Fruit fly (Drosophila melanogaster): ENCODE results near the gene CG5555.

The CG5555 gene

DNA sequence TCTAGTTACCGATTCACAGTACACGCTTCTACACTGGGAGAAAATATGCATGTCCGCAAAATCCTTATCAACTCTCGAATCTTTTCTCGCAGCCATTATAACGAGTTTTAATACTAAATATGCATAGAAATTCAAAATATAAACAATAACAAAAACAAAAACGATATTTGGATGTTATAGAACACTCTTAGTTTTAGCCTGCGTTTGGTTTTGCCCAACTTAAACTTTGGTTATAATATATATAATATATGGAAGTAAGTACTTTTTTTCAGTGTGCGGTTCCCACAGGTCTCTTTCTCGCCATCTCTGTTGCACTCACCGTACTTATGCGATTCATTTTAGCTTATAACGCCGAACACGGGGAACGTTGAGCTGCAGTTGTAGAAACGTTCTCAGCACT is 31.4 kb upstream of the CG5555 start, which contains the start of gene cry (continued):
- TF ChIP-seq CG8119 (GFP tag; IDR thresholded peaks at IDR 0.05) = peak; percentile 90
- TF ChIP-seq fkh (GFP tag; optimal IDR thresholded peaks at IDR 0.05) = no peak
- TF ChIP-seq CG11294 (GFP tag; IDR thresholded peaks at IDR 0.05) = peak; percentile 78
- no peak for TF ChIP-seq Hr38 (GFP tag; optimal IDR thresholded peaks at IDR 0.05)
- TF ChIP-seq Eip93F (GFP tag; optimal IDR thresholded peaks at IDR 0.05) = no peak
- TF ChIP-seq svp (GFP tag) = no peak
- TF ChIP-seq CG16779 (tag; optimal IDR thresholded peaks at IDR 0.05) = peak; percentile 83
- peak; percentile 77 for TF ChIP-seq eg (GFP tag; IDR thresholded peaks at IDR 0.05)
- peak; percentile 92 for TF ChIP-seq achi (GFP tag; optimal IDR thresholded peaks at IDR 0.05)
- TF ChIP-seq Sox15 (GFP tag; optimal IDR thresholded peaks at IDR 0.05) = peak; percentile 79
- TF ChIP-seq Eip78C (GFP tag) = peak; percentile 97
- peak; percentile 89 to 95 for TF ChIP-seq ss (GFP tag; optimal IDR thresholded peaks at IDR 0.05)
- peak; percentile 80 for TF ChIP-seq cyc (GFP tag; optimal IDR thresholded peaks at IDR 0.05)
- TF ChIP-seq salr (GFP tag; optimal IDR thresholded peaks at IDR 0.05) = peak; percentile 84 to 89
- TF ChIP-seq CG10669 (GFP tag; optimal IDR thresholded peaks at IDR 0.05) = peak; percentile 92
- peak; percentile 40 for TF ChIP-seq CG6854 (GFP tag; optimal IDR thresholded peaks at IDR 0.05)
- TF ChIP-seq CG4318 (GFP tag; optimal IDR thresholded peaks at IDR 0.05) = peak; percentile 88
- peak; percentile 75 for TF ChIP-seq Gug (GFP tag; IDR thresholded peaks at IDR 0.05)
- peak; percentile 87 for TF ChIP-seq CG15336 (GFP tag; IDR thresholded peaks at IDR 0.05)
- peak; percentile 85 for TF ChIP-seq CG9139 (GFP tag; optimal IDR thresholded peaks at IDR 0.05)
- no peak for TF ChIP-seq fd85E (GFP tag; optimal IDR thresholded peaks at IDR 0.05)
- peak; percentile 74 for TF ChIP-seq Smox (GFP tag; optimal IDR thresholded peaks at IDR 0.05)
- peak; percentile 81 for TF ChIP-seq CG11902 (GFP tag; optimal IDR thresholded peaks at IDR 0.05)
- TF ChIP-seq fd59A (GFP tag; optimal IDR thresholded peaks at IDR 0.05) = peak; percentile 93
- peak; percentile 86 for TF ChIP-seq net (GFP tag; optimal IDR thresholded peaks at IDR 0.05)
- TF ChIP-seq OdsH (GFP tag; optimal IDR thresholded peaks at IDR 0.05) = peak; percentile 94

DNA sequence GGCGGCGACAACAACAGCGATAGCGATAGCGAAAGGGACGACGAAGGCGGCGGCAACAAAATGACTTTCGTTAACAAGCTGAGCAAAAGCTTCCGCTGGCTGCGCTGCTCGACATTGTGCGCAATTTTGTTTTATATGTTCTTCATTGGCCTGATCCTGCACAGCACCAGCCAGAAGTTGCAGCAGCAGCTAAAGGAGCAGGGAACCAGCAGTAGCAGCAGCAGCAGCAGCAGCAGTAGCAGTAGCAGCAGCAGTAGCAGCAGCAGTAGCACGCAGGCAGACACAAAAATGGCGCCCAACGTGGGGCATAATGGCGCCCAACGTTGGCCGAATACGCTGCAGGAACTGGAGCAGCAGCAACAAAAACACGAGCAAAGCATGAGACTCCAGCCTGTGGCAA is 9.7 kb upstream of the CG5555 start:
- TF ChIP-seq CG11902 (GFP tag; optimal IDR thresholded peaks at IDR 0.05) (no peak), CG15336 (GFP tag; IDR thresholded peaks at IDR 0.05) (no peak), CG10669 (GFP tag; optimal IDR thresholded peaks at IDR 0.05) (no peak), eg (GFP tag; IDR thresholded peaks at IDR 0.05) (no peak)

DNA sequence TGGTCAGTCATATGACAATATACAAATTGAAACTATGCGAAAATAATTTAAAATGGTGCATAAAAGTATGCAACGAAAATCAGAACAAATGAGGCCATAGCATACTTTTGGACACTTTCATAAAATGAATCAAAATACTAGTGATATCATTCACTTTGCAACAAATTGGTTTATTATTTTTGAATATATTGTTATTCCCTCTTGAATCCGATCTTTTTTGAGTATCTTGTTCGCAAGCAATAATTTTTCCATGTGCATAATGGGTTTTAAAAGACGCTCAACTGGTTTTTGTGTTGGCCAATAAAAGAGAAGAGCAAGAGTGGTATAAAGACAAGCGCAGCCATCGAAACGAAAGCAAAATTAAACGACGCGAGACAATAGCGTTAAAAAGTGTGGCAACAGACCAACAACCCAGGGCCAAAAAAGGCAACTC is 7.4 kb upstream of the CG5555 start:
- peak; percentile 58 for TF ChIP-seq dac (GFP tag; optimal IDR thresholded peaks at IDR 0.05)
- TF ChIP-seq CG7368 (GFP tag; optimal IDR thresholded peaks at IDR 0.05) = peak; percentile 73
- no peak for TF ChIP-seq Eip93F (GFP tag; optimal IDR thresholded peaks at IDR 0.05)
- peak; percentile 64 for TF ChIP-seq Ets21C (GFP tag; optimal IDR thresholded peaks at IDR 0.05)
- TF ChIP-seq fd85E (GFP tag; optimal IDR thresholded peaks at IDR 0.05) = peak; percentile 56
- TF ChIP-seq CG3919 (GFP tag; optimal IDR thresholded peaks at IDR 0.05) = peak; percentile 90
- peak; percentile 49 for TF ChIP-seq dsx (GFP tag; optimal IDR thresholded peaks at IDR 0.05; ENCODE audit: poor library complexity, severe bottlenecking)
- no peak for TF ChIP-seq CG11294 (GFP tag; IDR thresholded peaks at IDR 0.05)
- peak; percentile 61 for TF ChIP-seq spab (GFP tag; optimal IDR thresholded peaks at IDR 0.05)
- peak; percentile 74 for TF ChIP-seq Sox15 (GFP tag; optimal IDR thresholded peaks at IDR 0.05)
- TF ChIP-seq CG6792 (GFP tag; optimal IDR thresholded peaks at IDR 0.05) = peak; percentile 82
- peak; percentile 94 for TF ChIP-seq CG32006 (GFP tag; optimal IDR thresholded peaks at IDR 0.05)
- peak; percentile 86 for TF ChIP-seq pdm3 (GFP tag; optimal IDR thresholded peaks at IDR 0.05)
- TF ChIP-seq fd59A (GFP tag; optimal IDR thresholded peaks at IDR 0.05) = peak; percentile 86
- peak; percentile 76 for TF ChIP-seq vri (GFP tag; optimal IDR thresholded peaks at IDR 0.05)
- peak; percentile 85 for TF ChIP-seq acj6 (GFP tag; optimal IDR thresholded peaks at IDR 0.05)
- TF ChIP-seq OdsH (GFP tag; optimal IDR thresholded peaks at IDR 0.05) = peak; percentile 83
- peak; percentile 83 for TF ChIP-seq svp (GFP tag)
- no peak for TF ChIP-seq CG6163 (GFP tag; IDR thresholded peaks at IDR 0.05)
- TF ChIP-seq CG11902 (GFP tag; optimal IDR thresholded peaks at IDR 0.05) = peak; percentile 59
- peak; percentile 80 for TF ChIP-seq CG4318 (GFP tag; optimal IDR thresholded peaks at IDR 0.05)
- TF ChIP-seq topi (GFP tag; optimal IDR thresholded peaks at IDR 0.05) = peak; percentile 81
- TF ChIP-seq Eip75B (GFP tag; optimal IDR thresholded peaks at IDR 0.05) = peak; percentile 72
- peak; percentile 78 for TF ChIP-seq CG6854 (GFP tag; optimal IDR thresholded peaks at IDR 0.05)
- TF ChIP-seq lz (GFP tag; optimal IDR thresholded peaks at IDR 0.05) = peak; percentile 84
- peak in 1 of 2 experiments; percentile 82 for TF ChIP-seq ss (GFP tag; optimal IDR thresholded peaks at IDR 0.05)
- TF ChIP-seq CG11762 (GFP tag; optimal IDR thresholded peaks at IDR 0.05; ENCODE audit: insufficient read depth) = peak; percentile 66
- peak; percentile 68 for TF ChIP-seq CG1621 (tag; optimal IDR thresholded peaks at IDR 0.05)
- TF ChIP-seq salr (GFP tag; optimal IDR thresholded peaks at IDR 0.05) = peak; percentile 75 to 89
- TF ChIP-seq Eip78C (GFP tag) = peak; percentile 90
- TF ChIP-seq Gug (GFP tag; IDR thresholded peaks at IDR 0.05) = no peak
- TF ChIP-seq Hr38 (GFP tag; optimal IDR thresholded peaks at IDR 0.05) = no peak
- TF ChIP-seq Met (GFP tag; optimal IDR thresholded peaks at IDR 0.05) = peak; percentile 89
- peak; percentile 87 for TF ChIP-seq CG8119 (GFP tag; IDR thresholded peaks at IDR 0.05)
- peak; percentile 63 for TF ChIP-seq CG8319 (GFP tag; optimal IDR thresholded peaks at IDR 0.05)
- no peak for TF ChIP-seq CG9139 (GFP tag; optimal IDR thresholded peaks at IDR 0.05)
